Fruit fly (Drosophila melanogaster): ENCODE results near the gene SmE.

DNA sequence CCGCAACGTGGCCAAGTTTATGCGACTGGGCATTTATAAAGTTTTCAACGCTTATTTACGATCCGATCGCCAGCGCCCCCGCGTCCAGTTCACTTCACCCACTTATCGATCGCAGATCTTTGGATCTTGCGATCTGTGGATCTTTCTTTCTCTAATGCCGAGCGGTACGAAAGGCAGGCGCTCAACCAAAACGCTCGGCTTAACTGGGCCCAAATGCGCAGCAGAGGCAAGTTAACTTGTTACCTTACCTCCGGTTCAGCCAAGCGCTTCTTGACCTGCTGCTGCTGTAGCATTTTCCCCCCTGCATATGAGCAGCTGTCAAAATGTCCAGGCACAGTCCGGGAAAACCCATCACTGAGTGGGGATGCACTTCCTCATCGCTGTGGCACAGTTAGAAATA, 36.8 kb upstream of the SmE start:
- TF ChIP-seq esn (GFP tag; optimal IDR thresholded peaks at IDR 0.05) (no peak), CG8119 (GFP tag; IDR thresholded peaks at IDR 0.05) (no peak), Hr39 (GFP tag; optimal IDR thresholded peaks at IDR 0.05) (no peak), OdsH (GFP tag; optimal IDR thresholded peaks at IDR 0.05) (no peak), Ets96B (tag; optimal IDR thresholded peaks at IDR 0.05) (no peak), fd85E (GFP tag; optimal IDR thresholded peaks at IDR 0.05) (no peak), topi (GFP tag; optimal IDR thresholded peaks at IDR 0.05) (no peak), CG34406 (GFP tag; optimal IDR thresholded peaks at IDR 0.05) (no peak), lz (GFP tag; optimal IDR thresholded peaks at IDR 0.05) (no peak), CG11902 (GFP tag; optimal IDR thresholded peaks at IDR 0.05) (no peak)
